Worm (Caenorhabditis elegans) whole organism, young adult: ENCODE measurements around the gene T05G5.4.

Experiments
- F10E7.11 ChIP-seq: sonication (generic microtip); optimal IDR thresholded peaks from 2 replicates; lab custom pipeline; 2017; ENCODE audit warnings: mild to moderate bottlenecking, missing genetic modification characterization, moderate library complexity, missing compliant biosample characterization
- F22D6.2 ChIP-seq: sonication (generic microtip); optimal IDR thresholded peaks from 2 replicates; lab custom pipeline; 2016; ENCODE audit warnings: mild to moderate bottlenecking, missing genetic modification characterization, missing compliant biosample characterization
- F57A8.1 ChIP-seq: fragments of 200-800 bp; sonication (Bioruptor generic); optimal IDR thresholded peaks from 2 replicates; lab custom pipeline; 2018; ENCODE audit warnings: mild to moderate bottlenecking, missing genetic modification characterization, moderate library complexity, missing compliant biosample characterization
- K11D2.4 ChIP-seq: fragments of 200-800 bp; sonication (Bioruptor generic); IDR thresholded peaks from 2 replicates; pipeline ENCODE4 v1.3.6; 2022; ENCODE audit warnings: missing genetic modification reagents, missing genetic modification characterization, missing compliant biosample characterization
- Y79H2A.3 ChIP-seq: fragments of 200-800 bp; sonication (Bioruptor generic); conservative IDR thresholded peaks from 2 replicates; pipeline ENCODE4 v1.3.6; 2022; ENCODE audit warnings: missing genetic modification reagents, missing genetic modification characterization, missing compliant biosample characterization
- ZK185.1 ChIP-seq: sonication (generic microtip); optimal IDR thresholded peaks from 2 replicates; lab custom pipeline; 2016; ENCODE audit warnings: mild to moderate bottlenecking, missing genetic modification characterization, missing compliant biosample characterization; ENCODE audit not compliant: poor library complexity, severe bottlenecking
- akir-1 ChIP-seq: fragments of 200-800 bp; sonication (Bioruptor generic); optimal IDR thresholded peaks from 2 replicates; lab custom pipeline; 2018; ENCODE audit warnings: mild to moderate bottlenecking, missing genetic modification characterization, moderate library complexity, missing compliant biosample characterization
- athp-1 ChIP-seq: sonication (generic microtip); optimal IDR thresholded peaks from 2 replicates; lab custom pipeline; 2017; ENCODE audit warnings: mild to moderate bottlenecking, missing genetic modification characterization, missing compliant biosample characterization
- attf-6 ChIP-seq: fragments of 200-800 bp; sonication (Bioruptor generic); IDR thresholded peaks from 2 replicates; pipeline ENCODE4 v1.3.6; 2022; ENCODE audit warnings: missing genetic modification reagents, missing genetic modification characterization, missing compliant biosample characterization
- ccch-3 ChIP-seq: fragments of 200-800 bp; sonication (Bioruptor generic); optimal IDR thresholded peaks from 2 replicates; lab custom pipeline; 2018; ENCODE audit warnings: mild to moderate bottlenecking, missing genetic modification characterization, missing compliant biosample characterization
- cebp-1 ChIP-seq, 2 experiments: fragments of 200-800 bp in 1 of 2; sonication (Bioruptor generic) in 1 of 2; sonication (generic microtip) in 1 of 2; IDR thresholded peaks in 1 of 2; optimal IDR thresholded peaks in 1 of 2; 2 replicates each; pipeline versions ENCODE4 v1.3.6 to Lab custom; 2017 to 2022; ENCODE audit warnings: missing compliant biosample characterization in 2 of 2, missing genetic modification characterization in 2 of 2, mild to moderate bottlenecking in 1 of 2, missing genetic modification reagents in 1 of 2, moderate library complexity in 1 of 2
- ceh-100 ChIP-seq: fragments of 200-800 bp; sonication (Bioruptor generic); IDR thresholded peaks from 2 replicates; pipeline ENCODE4 v1.3.6; 2022; ENCODE audit warnings: missing genetic modification reagents, missing genetic modification characterization, missing compliant biosample characterization
- ceh-27 ChIP-seq: fragments of 200-800 bp; sonication (Bioruptor generic); optimal IDR thresholded peaks from 2 replicates; lab custom pipeline; 2018; ENCODE audit warnings: mild to moderate bottlenecking, missing genetic modification characterization, moderate library complexity, missing compliant biosample characterization
- ceh-58 ChIP-seq: fragments of 200-800 bp; sonication (Bioruptor generic); IDR thresholded peaks from 2 replicates; pipeline ENCODE4 v1.3.6; 2022; ENCODE audit warnings: missing genetic modification characterization, missing compliant biosample characterization
- ceh-79 ChIP-seq: sonication (generic microtip); optimal IDR thresholded peaks from 2 replicates; lab custom pipeline; 2017; ENCODE audit warnings: mild to moderate bottlenecking, missing genetic modification characterization, missing compliant biosample characterization
- ceh-91 ChIP-seq: fragments of 200-800 bp; sonication (Bioruptor generic); IDR thresholded peaks from 2 replicates; pipeline ENCODE4 v1.3.6; 2022; ENCODE audit warnings: missing genetic modification reagents, missing genetic modification characterization, missing compliant biosample characterization
- chd-7 ChIP-seq: sonication (generic microtip); optimal IDR thresholded peaks from 2 replicates; lab custom pipeline; 2016; ENCODE audit warnings: mild to moderate bottlenecking, missing genetic modification characterization, moderate library complexity, missing compliant biosample characterization
- dox-1 ChIP-seq: fragments of 200-800 bp; sonication (Bioruptor generic); IDR thresholded peaks from 2 replicates; pipeline ENCODE4 v1.3.6; 2022; ENCODE audit warnings: missing genetic modification reagents, missing genetic modification characterization, missing compliant biosample characterization
- dpff-1 ChIP-seq: sonication (generic microtip); optimal IDR thresholded peaks from 2 replicates; lab custom pipeline; 2017; ENCODE audit warnings: mild to moderate bottlenecking, missing genetic modification characterization, missing compliant biosample characterization
- egl-44 ChIP-seq: fragments of 200-800 bp; sonication (Bioruptor generic); IDR thresholded peaks from 2 replicates; pipeline ENCODE4 v1.3.6; 2022; ENCODE audit warnings: missing genetic modification reagents, missing genetic modification characterization, missing compliant biosample characterization
- ekl-4 ChIP-seq: fragments of 200-800 bp; sonication (Bioruptor generic); IDR thresholded peaks from 2 replicates; pipeline ENCODE4 v1.3.6; 2022; ENCODE audit warnings: missing genetic modification reagents, missing genetic modification characterization, missing compliant biosample characterization
- gei-17 ChIP-seq: fragments of 200-800 bp; sonication (Bioruptor generic); optimal IDR thresholded peaks from 2 replicates; lab custom pipeline; 2018; ENCODE audit warnings: mild to moderate bottlenecking, missing genetic modification characterization, missing compliant biosample characterization
- hmg-1.2 ChIP-seq: fragments of 200-800 bp; sonication (Bioruptor generic); IDR thresholded peaks from 2 replicates; pipeline ENCODE4 v1.3.6; 2022; ENCODE audit warnings: missing genetic modification reagents, missing genetic modification characterization, missing compliant biosample characterization
- hmg-20 ChIP-seq: fragments of 200-800 bp; sonication (Bioruptor generic); IDR thresholded peaks from 2 replicates; pipeline ENCODE4 v1.3.6; 2022; ENCODE audit warnings: missing genetic modification reagents, missing genetic modification characterization, missing compliant biosample characterization
- lin-26 ChIP-seq: fragments of 200-800 bp; sonication (Bioruptor generic); IDR thresholded peaks from 2 replicates; pipeline ENCODE4 v1.3.6; 2022; ENCODE audit warnings: missing genetic modification reagents, missing genetic modification characterization, missing compliant biosample characterization
- lin-35 ChIP-seq, 3 experiments: fragments of 150-350 bp in 2 of 3; sonication (generic microtip) in 1 of 3; optimal IDR thresholded peaks; 2 replicates each; lab custom pipeline; 2014 to 2018; ENCODE audit warnings: missing biosample characterization in 3 of 3, missing genetic modification characterization in 3 of 3, missing genetic modification reagents in 3 of 3
- lin-54 ChIP-seq: fragments of 200-800 bp; sonication (Bioruptor generic); optimal IDR thresholded peaks from 2 replicates; lab custom pipeline; 2018; ENCODE audit warnings: mild to moderate bottlenecking, missing genetic modification characterization, missing compliant biosample characterization
- lsl-1 ChIP-seq: fragments of 200-800 bp; sonication (Bioruptor generic); optimal IDR thresholded peaks from 2 replicates; lab custom pipeline; 2018; ENCODE audit warnings: mild to moderate bottlenecking, missing genetic modification characterization, moderate library complexity, missing compliant biosample characterization
- lsy-27 ChIP-seq: sonication (generic microtip); optimal IDR thresholded peaks from 2 replicates; lab custom pipeline; 2017; ENCODE audit warnings: missing genetic modification characterization, mild to moderate bottlenecking, missing compliant biosample characterization, antibody characterized with exemption, missing genotype, borderline replicate concordance; ENCODE audit not compliant: insufficient read depth
- madf-3 ChIP-seq: fragments of 200-800 bp; sonication (Bioruptor generic); IDR thresholded peaks from 2 replicates; pipeline ENCODE4 v1.3.6; 2022; ENCODE audit warnings: missing genetic modification reagents, missing genetic modification characterization, missing compliant biosample characterization
- mes-4 ChIP-seq: sonication (generic microtip); optimal IDR thresholded peaks from 2 replicates; lab custom pipeline; 2016; ENCODE audit warnings: missing genotype, missing genetic modification characterization, missing compliant biosample characterization
- nhr-120 ChIP-seq: fragments of 200-800 bp; sonication (Bioruptor generic); IDR thresholded peaks from 2 replicates; pipeline ENCODE4 v1.3.6; 2022; ENCODE audit warnings: missing genetic modification characterization, missing compliant biosample characterization
- nhr-27 ChIP-seq: fragments of 200-800 bp; sonication (Bioruptor generic); optimal IDR thresholded peaks from 2 replicates; lab custom pipeline; 2018; ENCODE audit warnings: mild to moderate bottlenecking, missing genetic modification characterization, moderate library complexity, missing compliant biosample characterization
- nhr-80 ChIP-seq: sonication (generic microtip); optimal IDR thresholded peaks from 2 replicates; lab custom pipeline; 2016; ENCODE audit warnings: missing genetic modification characterization, missing compliant biosample characterization
- sdz-38 ChIP-seq: sonication (generic microtip); optimal IDR thresholded peaks from 2 replicates; lab custom pipeline; 2016; ENCODE audit warnings: missing genotype, missing genetic modification characterization, missing compliant biosample characterization
- tlf-1 ChIP-seq: fragments of 200-800 bp; sonication (Bioruptor generic); optimal IDR thresholded peaks from 2 replicates; lab custom pipeline; 2018; ENCODE audit warnings: mild to moderate bottlenecking, missing genetic modification characterization, missing compliant biosample characterization
- unc-62 ChIP-seq: fragments of 150-350 bp; optimal IDR thresholded peaks from 2 replicates; lab custom pipeline; 2014; ENCODE audit warnings: missing biosample characterization, missing genetic modification reagents, missing genetic modification characterization
- zfh-2 ChIP-seq: fragments of 200-800 bp; sonication (Bioruptor generic); conservative IDR thresholded peaks from 2 replicates; pipeline ENCODE4 v1.3.6; 2022; ENCODE audit warnings: missing genetic modification reagents, missing genetic modification characterization, missing compliant biosample characterization
- ztf-18 ChIP-seq: sonication (generic microtip); optimal IDR thresholded peaks from 2 replicates; lab custom pipeline; 2016; ENCODE audit warnings: missing genotype, mild to moderate bottlenecking, missing genetic modification characterization, missing compliant biosample characterization
- ztf-22 ChIP-seq: fragments of 200-800 bp; sonication (Bioruptor generic); optimal IDR thresholded peaks from 2 replicates; lab custom pipeline; 2018; ENCODE audit warnings: mild to moderate bottlenecking, missing genetic modification characterization, moderate library complexity, missing compliant biosample characterization
- ztf-25 ChIP-seq: fragments of 200-800 bp; sonication (Bioruptor generic); IDR thresholded peaks from 2 replicates; pipeline ENCODE4 v1.3.6; 2022; ENCODE audit warnings: missing genetic modification reagents, missing genetic modification characterization, missing compliant biosample characterization
- ztf-28 ChIP-seq: fragments of 200-800 bp; sonication (Bioruptor generic); IDR thresholded peaks from 2 replicates; pipeline ENCODE4 v1.3.6; 2022; ENCODE audit warnings: missing genetic modification reagents, missing genetic modification characterization, missing compliant biosample characterization
- ztf-3 ChIP-seq: fragments of 200-800 bp; sonication (Bioruptor generic); optimal IDR thresholded peaks from 2 replicates; lab custom pipeline; 2018; ENCODE audit warnings: mild to moderate bottlenecking, missing genetic modification characterization, missing compliant biosample characterization

Gene T05G5.4

DNA sequence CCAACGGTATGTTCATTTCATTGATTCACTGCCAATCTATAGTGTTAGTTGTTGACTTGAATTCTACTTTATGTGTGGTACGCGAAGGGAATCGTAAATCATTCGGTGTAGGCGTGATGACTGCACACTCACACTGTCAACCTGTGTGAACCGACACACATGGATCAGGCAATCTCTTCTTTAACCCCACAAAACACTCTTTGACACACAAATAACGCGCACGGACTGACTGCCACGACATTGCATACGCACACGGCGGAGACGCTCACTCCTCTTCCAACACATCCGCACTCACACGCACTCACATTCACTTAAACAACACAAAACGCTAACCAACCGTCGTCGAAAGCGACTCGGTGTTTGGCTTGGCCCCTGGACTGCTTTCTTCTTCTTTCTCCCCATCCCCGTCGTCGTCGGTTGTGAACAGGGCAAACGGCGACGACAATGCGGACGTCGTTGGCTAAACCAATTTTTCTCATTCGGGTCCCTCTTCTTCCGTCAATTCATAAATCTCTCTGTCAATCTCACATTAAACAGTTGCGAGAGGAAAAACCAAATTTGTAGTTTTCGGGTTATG, 48.5 kb upstream of the T05G5.4 start (continued):
- TF ChIP-seq ceh-27 (peak; percentile 36), sdz-38 (no peak), lin-54 (GFP tag; lab: Kevin White, UChicago) (no peak), ceh-100 (no peak), ekl-4 (0 out of 2 replicates have a peak, but pooled peaks have one; percentile 17), egl-44 (GFP tag; lab: Robert Waterston, UW) (no peak)

DNA sequence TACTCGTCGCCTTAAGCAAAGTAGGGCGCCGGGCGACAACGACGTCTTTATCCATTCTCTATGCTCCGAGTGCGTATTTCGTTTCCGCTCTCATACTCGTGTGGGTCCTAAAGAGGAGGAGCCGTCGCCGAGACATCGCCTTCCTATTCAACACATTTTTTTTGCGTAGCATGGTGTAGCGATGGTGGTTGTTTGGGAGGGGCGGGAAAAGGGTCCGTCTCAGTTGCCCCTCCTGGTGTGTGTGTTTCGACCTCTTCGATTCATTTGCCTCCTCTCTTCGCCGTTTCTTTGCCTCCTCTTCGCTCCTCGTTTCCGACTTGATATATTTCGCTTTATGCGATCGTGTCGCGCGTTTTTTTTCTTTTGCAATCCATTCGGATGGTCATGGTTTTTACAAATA, 46.9 kb upstream of the T05G5.4 start:
- TF ChIP-seq hmg-20 (GFP tag; lab: Robert Waterston, UW) = 0 out of 2 replicates have a peak, but pooled peaks have one; percentile 24
- TF ChIP-seq nhr-120 (GFP tag; lab: Robert Waterston, UW) = 0 out of 2 replicates have a peak, but pooled peaks have one; percentile 33
- TF ChIP-seq lin-26 = 0 out of 2 replicates have a peak, but pooled peaks have one; percentile 11
- no peak for TF ChIP-seq lin-35 (GFP tag; optimal IDR thresholded peaks at IDR 0.05; lab: Kevin White, UChicago)

DNA sequence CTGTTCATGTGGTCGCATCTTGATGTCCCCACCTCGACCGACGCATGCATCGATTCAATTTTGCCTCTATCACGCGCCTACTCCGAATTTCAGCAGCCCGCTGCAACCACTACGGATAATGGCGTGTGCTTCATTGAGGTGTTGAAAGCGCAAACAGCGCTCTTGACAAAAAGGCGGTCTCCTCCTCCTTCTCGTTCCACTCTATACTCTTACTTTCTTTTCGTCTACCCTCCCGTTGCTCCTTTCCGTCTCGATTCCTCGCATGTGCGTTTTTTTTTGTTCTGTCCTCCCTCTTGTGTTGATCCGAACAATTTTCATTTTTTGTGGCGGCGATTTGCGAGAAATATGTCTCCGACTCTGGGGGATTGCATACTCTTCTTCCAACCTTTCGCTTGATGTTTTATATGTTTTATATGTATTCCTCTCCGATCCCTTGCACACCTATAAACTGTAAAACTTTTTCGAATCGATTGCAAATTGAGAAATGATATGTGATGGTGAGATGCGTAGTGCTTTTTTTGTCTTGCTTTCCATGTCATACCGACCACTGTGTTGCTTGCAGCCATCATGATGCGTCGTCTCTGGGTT, 46.0 kb upstream of the T05G5.4 start:
- TF ChIP-seq gei-17 (GFP tag; lab: Kevin White, UChicago) (no peak), Y79H2A.3 (GFP tag; lab: Robert Waterston, UW) (no peak), mes-4 (tag; lab: Kevin White, UChicago) (no peak), athp-1 (tag; lab: Kevin White, UChicago) (no peak), nhr-80 (peak; percentile 62), chd-7 (tag; lab: Kevin White, UChicago) (no peak), nhr-27 (no peak), attf-6 (GFP tag; lab: Robert Waterston, UW) (no peak), ztf-3 (GFP tag; lab: Kevin White, UChicago) (no peak), madf-3 (GFP tag; lab: Robert Waterston, UW) (no peak), ZK185.1 (peak; percentile 46), ceh-58 (GFP tag; lab: Robert Waterston, UW) (no peak), ztf-22 (no peak), cebp-1 (GFP tag; IDR thresholded peaks at IDR 0.05; lab: Robert Waterston, UW) (no peak), cebp-1 (tag; optimal IDR thresholded peaks at IDR 0.05; lab: Kevin White, UChicago) (peak; percentile 57), ceh-79 (tag; lab: Kevin White, UChicago) (no peak), F10E7.11 (tag; lab: Kevin White, UChicago) (no peak), lsy-27 (tag; lab: Kevin White, UChicago) (no peak), ceh-91 (GFP tag; lab: Robert Waterston, UW) (no peak), F22D6.2 (no peak), K11D2.4 (GFP tag; lab: Robert Waterston, UW) (no peak), ccch-3 (GFP tag; lab: Kevin White, UChicago) (no peak), hmg-1.2 (GFP tag; lab: Robert Waterston, UW) (peak; percentile 27; the same call in 1 of the 2 replicates), F57A8.1 (no peak), dox-1 (no peak), ztf-28 (GFP tag; lab: Robert Waterston, UW) (no peak), tlf-1 (GFP tag; lab: Kevin White, UChicago) (no peak), zfh-2 (GFP tag; lab: Robert Waterston, UW) (peak; percentile 84), akir-1 (GFP tag; lab: Kevin White, UChicago) (no peak), dpff-1 (tag; lab: Kevin White, UChicago) (no peak), ztf-25 (GFP tag; lab: Robert Waterston, UW) (no peak), ceh-27 (peak; percentile 7), lin-35 (GFP tag; optimal IDR thresholded peaks at IDR 0.05; lab: Kevin White, UChicago) (no peak), ztf-18 (peak; percentile 5), unc-62 (no peak), lsl-1 (no peak)
